Fruit fly (Drosophila melanogaster): ENCODE results near the gene CG32547.

dm6 chrX:18494165-18494740, 15.0 kb upstream of the CG32547 start, which contains the start of gene CG15043:
- TF ChIP-seq psq (optimal IDR thresholded peaks at IDR 0.05) (no peak), pan (optimal IDR thresholded peaks at IDR 0.05) (no peak), CG8478 (optimal IDR thresholded peaks at IDR 0.05) (no peak)

Measured in whole organism.